Fruit fly (Drosophila melanogaster) Kc167 (cell line): ENCODE data around the gene ph-p.

Source experiments
- h ChIP-seq: fragments of >200 bp; optimal IDR thresholded peaks from 3 replicates; lab custom pipeline; 2018; ENCODE audit warnings: missing external identifiers
- psq ChIP-seq: fragments of >200 bp; optimal IDR thresholded peaks from 2 replicates; lab custom pipeline; 2017; ENCODE audit warnings: missing external identifiers

DNA sequence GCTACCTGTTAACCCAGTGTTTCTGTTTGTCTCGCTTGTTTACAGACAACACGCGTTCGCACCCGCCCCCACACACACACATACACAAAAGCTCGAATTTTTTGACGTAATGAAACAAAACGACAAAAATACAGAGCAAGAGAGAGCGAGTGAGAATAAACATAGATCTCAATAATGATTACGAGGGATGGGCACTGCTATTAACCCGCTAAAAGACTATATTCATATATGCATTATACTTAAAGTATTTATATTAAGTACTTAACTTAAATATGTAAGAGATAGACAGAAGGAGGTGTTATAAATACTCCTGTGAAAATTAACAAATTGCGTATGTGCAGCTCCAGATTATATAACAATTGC lies 3.7 kb upstream of the ph-p start:
- TF ChIP-seq psq (lab: Kevin White, UChicago) (no peak), h (no peak)
